Worm (Caenorhabditis elegans): ENCODE results near the gene ets-10.

The ets-10 gene

DNA sequence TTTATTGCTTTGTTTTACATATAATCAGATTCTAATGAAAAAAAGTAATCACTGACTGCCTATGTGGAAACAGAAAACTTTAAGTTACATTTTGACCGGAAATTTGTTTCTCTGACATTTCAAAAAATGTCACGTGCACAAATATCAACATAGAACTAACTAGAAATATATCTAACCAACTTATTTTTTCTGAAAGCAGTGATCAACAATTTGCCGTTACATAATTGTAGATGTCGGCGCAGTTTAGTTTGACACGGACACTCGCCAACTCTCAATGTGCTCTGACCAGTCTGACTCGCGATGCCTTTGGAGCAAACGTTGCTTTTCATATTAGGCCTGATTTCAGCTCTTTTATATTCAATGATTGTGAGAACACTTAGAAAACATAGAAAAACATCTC, 27.2 kb upstream of the ets-10 start, which contains the start of gene srv-6:
Gene srv-6 (plus strand): TSS at position 301 of the 400 bp plus-strand sequence.
- TF ChIP-seq unc-62 (GFP tag; optimal IDR thresholded peaks at IDR 0.05): no peak
- no peak for TF ChIP-seq pqm-1 (tag; optimal IDR thresholded peaks at IDR 0.05)
- no peak for TF ChIP-seq jun-1 (tag; optimal IDR thresholded peaks at IDR 0.05)
- no peak for TF ChIP-seq fkh-10 (GFP tag; optimal IDR thresholded peaks at IDR 0.05)
- TF ChIP-seq lin-39 (tag; optimal IDR thresholded peaks at IDR 0.05): no peak
- TF ChIP-seq elt-3 (tag; optimal IDR thresholded peaks at IDR 0.05): no peak
- no peak for TF ChIP-seq egl-5 (tag; optimal IDR thresholded peaks at IDR 0.05)
- TF ChIP-seq ztf-4 (tag; optimal IDR thresholded peaks at IDR 0.05): no peak
- TF ChIP-seq ceh-28 (tag; optimal IDR thresholded peaks at IDR 0.05): no peak
- TF ChIP-seq nhr-28 (tag; optimal IDR thresholded peaks at IDR 0.05): no peak
- TF ChIP-seq skn-1 (tag; optimal IDR thresholded peaks at IDR 0.05): no peak
- no peak for TF ChIP-seq pha-4 (tag; optimal IDR thresholded peaks at IDR 0.05)
- no peak for TF ChIP-seq fkh-2 (tag; optimal IDR thresholded peaks at IDR 0.05)
- TF ChIP-seq elt-2 (tag; optimal IDR thresholded peaks at IDR 0.05): no peak
- TF ChIP-seq ztf-11 (tag; optimal IDR thresholded peaks at IDR 0.05): no peak
- TF ChIP-seq unc-39 (tag; optimal IDR thresholded peaks at IDR 0.05): no peak

DNA sequence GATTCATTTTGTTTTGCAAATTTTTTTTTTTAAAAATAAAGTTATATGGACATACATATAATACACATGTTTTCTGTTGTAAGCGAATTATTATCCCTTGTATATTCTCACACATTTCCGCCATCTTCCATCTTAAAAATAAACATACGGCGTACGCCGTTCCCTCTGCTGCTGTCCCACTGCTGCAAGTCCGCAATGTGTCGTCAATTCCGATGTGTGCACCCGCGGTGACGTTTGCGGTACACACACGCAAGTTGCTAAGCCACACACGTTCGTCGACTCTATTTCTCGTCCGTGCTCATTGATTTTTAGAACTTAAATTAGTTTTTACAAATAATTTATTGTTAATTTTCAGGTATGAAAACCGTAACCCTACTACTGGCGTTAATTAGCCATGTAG, 23.7 kb upstream of the ets-10 start, which contains the start of gene C52B9.4:
Gene C52B9.4 (plus strand): TSS at position 356 of the 400 bp plus-strand sequence.
- TF ChIP-seq snpc-4 (tag; optimal IDR thresholded peaks at IDR 0.05) (no peak), sea-2 (GFP tag; optimal IDR thresholded peaks at IDR 0.05) (peak; percentile 40), nfya-1 (tag; optimal IDR thresholded peaks at IDR 0.05; ENCODE audit: insufficient read depth) (peak; percentile 63), lin-15B (tag; optimal IDR thresholded peaks at IDR 0.05) (peak; percentile 16), egl-5 (tag; optimal IDR thresholded peaks at IDR 0.05) (no peak), nhr-25 (tag; optimal IDR thresholded peaks at IDR 0.05) (no peak), elt-1 (tag; optimal IDR thresholded peaks at IDR 0.05) (no peak), pha-4 (tag; optimal IDR thresholded peaks at IDR 0.05) (peak; percentile 62), elt-2 (tag; optimal IDR thresholded peaks at IDR 0.05) (peak; percentile 37), jun-1 (tag; optimal IDR thresholded peaks at IDR 0.05) (peak; percentile 10), ceh-82 (tag; optimal IDR thresholded peaks at IDR 0.05) (no peak), hmg-11 (tag; optimal IDR thresholded peaks at IDR 0.05) (peak; percentile 67)

DNA sequence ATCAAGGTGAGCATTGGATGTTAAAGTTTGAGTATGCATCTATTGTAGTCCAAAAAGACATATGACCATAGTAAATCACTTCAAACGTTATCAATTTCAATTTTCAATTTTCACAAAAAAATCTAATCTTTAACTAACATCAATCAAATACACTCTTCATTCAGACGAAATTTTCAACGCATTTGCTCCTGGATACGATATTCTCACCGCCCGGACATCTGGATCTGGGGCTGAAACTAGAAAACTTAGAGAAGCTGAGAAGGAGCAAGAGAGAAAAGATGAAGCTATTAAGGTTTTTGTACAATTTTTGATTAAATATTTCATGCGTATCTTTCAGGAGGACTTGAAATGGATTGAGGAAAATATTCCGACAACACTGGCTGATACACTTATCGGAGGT, 20.2 kb upstream of the ets-10 start:
- TF ChIP-seq mml-1 (tag; optimal IDR thresholded peaks at IDR 0.05) (no peak), egl-5 (tag; optimal IDR thresholded peaks at IDR 0.05) (no peak)

DNA sequence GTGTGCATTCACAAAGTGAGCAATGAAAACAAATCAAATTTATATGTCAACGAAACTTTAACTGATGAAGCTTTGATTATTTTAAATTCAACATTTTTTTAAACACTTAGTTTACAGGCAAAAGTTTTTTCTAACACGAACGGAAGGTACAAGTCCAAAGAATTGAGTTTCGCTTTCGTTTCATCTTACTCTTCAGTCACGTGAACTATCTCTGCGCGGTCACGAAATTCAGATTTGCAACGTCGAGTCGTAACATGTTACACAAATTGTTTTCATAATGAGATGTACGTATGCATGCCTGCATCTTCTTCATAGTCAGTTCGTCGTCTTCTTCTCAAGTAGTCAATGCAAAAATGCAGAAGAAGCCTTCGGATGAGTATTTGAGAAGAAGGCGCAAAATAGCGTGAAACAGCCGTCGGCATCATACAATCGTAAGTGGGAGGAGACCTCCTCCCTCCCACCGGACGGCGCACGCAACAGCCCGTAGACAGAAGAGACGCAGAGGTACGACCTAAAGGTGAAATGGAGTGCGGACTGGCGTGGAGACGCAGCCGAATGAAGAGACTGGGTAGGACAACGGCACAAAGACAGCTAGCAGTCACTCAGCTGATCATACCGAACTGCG, 18.6 kb upstream of the ets-10 start, which contains the start of gene coel-1:
Gene coel-1 (plus strand): TSS at position 381 of the 625 bp plus-strand sequence.
- TF ChIP-seq nhr-12 (tag; optimal IDR thresholded peaks at IDR 0.05) (no peak), elt-1 (tag; optimal IDR thresholded peaks at IDR 0.05) (no peak), mdl-1 (tag; optimal IDR thresholded peaks at IDR 0.05) (no peak), ztf-4 (tag; optimal IDR thresholded peaks at IDR 0.05) (no peak), mml-1 (tag; optimal IDR thresholded peaks at IDR 0.05) (peak; percentile 3), hmg-11 (tag; optimal IDR thresholded peaks at IDR 0.05) (peak; percentile 64), nhr-23 (tag; optimal IDR thresholded peaks at IDR 0.05) (no peak), ceh-82 (tag; optimal IDR thresholded peaks at IDR 0.05) (no peak), pqm-1 (tag; optimal IDR thresholded peaks at IDR 0.05) (peak; percentile 42), R02D3.7 (tag; optimal IDR thresholded peaks at IDR 0.05) (no peak), lsy-12 (tag; optimal IDR thresholded peaks at IDR 0.05) (peak; percentile 20), unc-62 (GFP tag; optimal IDR thresholded peaks at IDR 0.05) (no peak), ceh-9 (tag; optimal IDR thresholded peaks at IDR 0.05) (no peak), ztf-11 (tag; optimal IDR thresholded peaks at IDR 0.05) (no peak), elt-2 (tag; optimal IDR thresholded peaks at IDR 0.05) (peak; percentile 41), nhr-28 (tag; optimal IDR thresholded peaks at IDR 0.05) (no peak), lin-39 (tag; optimal IDR thresholded peaks at IDR 0.05) (peak; percentile 72), sea-2 (GFP tag; optimal IDR thresholded peaks at IDR 0.05) (no peak), ama-1 (optimal IDR thresholded peaks at IDR 0.05) (no peak), nhr-77 (tag; optimal IDR thresholded peaks at IDR 0.05) (no peak), nfya-1 (tag; optimal IDR thresholded peaks at IDR 0.05; ENCODE audit: insufficient read depth) (peak; percentile 63), nhr-11 (tag; optimal IDR thresholded peaks at IDR 0.05) (no peak), tbx-2 (tag; optimal IDR thresholded peaks at IDR 0.05) (no peak), nhr-43 (tag; optimal IDR thresholded peaks at IDR 0.05; ENCODE audit: poor library complexity, severe bottlenecking) (no peak), nhr-25 (tag; optimal IDR thresholded peaks at IDR 0.05) (peak; percentile 67), ceh-28 (tag; optimal IDR thresholded peaks at IDR 0.05) (no peak), fkh-10 (GFP tag; optimal IDR thresholded peaks at IDR 0.05) (no peak), snpc-4 (tag; optimal IDR thresholded peaks at IDR 0.05) (peak; percentile 13), egl-5 (tag; optimal IDR thresholded peaks at IDR 0.05) (peak; percentile 8), pha-4 (tag; optimal IDR thresholded peaks at IDR 0.05) (peak; percentile 60), nhr-237 (tag; optimal IDR thresholded peaks at IDR 0.05) (no peak), ceh-16 (tag; optimal IDR thresholded peaks at IDR 0.05) (no peak), unc-39 (tag; optimal IDR thresholded peaks at IDR 0.05) (no peak), elt-3 (tag; optimal IDR thresholded peaks at IDR 0.05) (no peak), fkh-2 (tag; optimal IDR thresholded peaks at IDR 0.05) (no peak), ZK546.5 (tag; optimal IDR thresholded peaks at IDR 0.05) (no peak), egl-27 (tag; optimal IDR thresholded peaks at IDR 0.05) (peak; percentile 12), nhr-76 (tag; optimal IDR thresholded peaks at IDR 0.05) (no peak), aly-2 (tag; optimal IDR thresholded peaks at IDR 0.05) (no peak), fos-1 (tag; optimal IDR thresholded peaks at IDR 0.05) (no peak)

Measured in whole organism, L3 larva.